Fruit fly (Drosophila melanogaster): Measurements from ENCODE around the gene Pkg21D.

dm6 chr2L:837989-838388 is 47.4 kb upstream of the Pkg21D start:
- TF ChIP-seq Pif1A (GFP tag; optimal IDR thresholded peaks at IDR 0.05) (no peak), EcR (GFP tag; optimal IDR thresholded peaks at IDR 0.05) (no peak), CG32121 (GFP tag; IDR thresholded peaks at IDR 0.05) (peak; percentile 77), rn (GFP tag; IDR thresholded peaks at IDR 0.05) (peak; percentile 57), D1 (tag; optimal IDR thresholded peaks at IDR 0.05) (no peak), CG17806 (tag; optimal IDR thresholded peaks at IDR 0.05) (peak; percentile 54), CG4496 (GFP tag; IDR thresholded peaks at IDR 0.05) (peak; percentile 87), Pif1B (GFP tag; optimal IDR thresholded peaks at IDR 0.05) (no peak), CG10348 (GFP tag; IDR thresholded peaks at IDR 0.05) (peak; percentile 83)

Measured in whole organism, pupa.